Worm (Caenorhabditis elegans) whole organism, early embryonic: ENCODE measurements around the gene pas-2.

Source experiments
- ceh-13 ChIP-seq: fragments of 200-800 bp; sonication (Bioruptor generic); optimal IDR thresholded peaks from 2 replicates; lab custom pipeline; 2018; ENCODE audit warnings: mild to moderate bottlenecking, missing genetic modification characterization, missing compliant biosample characterization
- flt-1 ChIP-seq: fragments of 200-800 bp; sonication (Bioruptor generic); IDR thresholded peaks from 2 replicates; pipeline ENCODE4 v1.3.6; 2022; ENCODE audit warnings: missing genetic modification characterization, missing compliant biosample characterization

DNA sequence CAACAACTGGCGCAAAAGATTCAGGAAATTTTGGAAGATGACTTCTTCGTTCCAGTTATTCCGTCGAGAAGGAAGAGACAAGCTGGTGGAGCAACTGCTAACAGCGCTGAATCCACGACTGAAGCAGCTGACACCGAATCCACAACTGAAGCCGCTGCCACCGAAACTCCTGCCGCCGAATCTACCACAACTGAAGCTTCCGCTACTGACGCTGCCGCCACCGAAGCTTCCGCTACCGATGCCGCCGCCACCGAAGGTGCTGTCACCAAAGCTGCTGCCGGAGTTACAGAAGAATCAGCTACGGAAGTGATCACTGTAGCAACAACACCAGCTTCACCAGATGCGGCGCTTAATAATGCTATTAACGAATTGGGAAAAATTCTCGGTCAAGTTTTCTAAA, 24.3 kb downstream of the pas-2 start:
- TF ChIP-seq ceh-13 (GFP tag; lab: Kevin White, UChicago) (no peak), flt-1 (GFP tag; lab: Robert Waterston, UW) (no peak)
